Worm (Caenorhabditis elegans) whole organism, dauer: Measurements from ENCODE around the gene T28D6.6.

ENCODE experiments used
- unc-62 ChIP-seq: sonication (generic microtip); optimal IDR thresholded peaks from 2 replicates; lab custom pipeline; 2017; ENCODE audit warnings: missing biosample characterization, missing genetic modification reagents, missing genetic modification characterization

T28D6.6 gene

ce11 chrIII:11359422-11359821 is 16.5 kb upstream of the T28D6.6 start:
- no peak for TF ChIP-seq unc-62

ce11 chrIII:11358273-11358672 is 15.4 kb upstream of the T28D6.6 start:
- no peak for TF ChIP-seq unc-62

ce11 chrIII:11357418-11357817 is 14.5 kb upstream of the T28D6.6 start:
- TF ChIP-seq unc-62, result no peak

- TF ChIP-seq unc-62, result no peak
These were observed 12.9 kb upstream of the T28D6.6 start for ce11 chrIII:11355758-11356323.

- TF ChIP-seq unc-62, result no peak
These were observed 10.6 kb upstream of the T28D6.6 start for ce11 chrIII:11353499-11353898.

ce11 chrIII:11352840-11353239 is 9.9 kb upstream of the T28D6.6 start:
- TF ChIP-seq unc-62, result no peak

ce11 chrIII:11350107-11350826 is 7.4 kb upstream of the T28D6.6 start:
- TF ChIP-seq unc-62, result no peak

- TF ChIP-seq unc-62, result no peak
These were observed 3.5 kb upstream of the T28D6.6 start, which contains the start of gene T28D6.7 for ce11 chrIII:11346383-11346782. T28D6.7 (minus strand) TSS chrIII:11346483.

ce11 chrIII:11344125-11344524 is 1.2 kb upstream of the T28D6.6 start:
- TF ChIP-seq unc-62, result no peak

ce11 chrIII:11341466-11341865 is 1.4 kb downstream of the T28D6.6 start:
- no peak for TF ChIP-seq unc-62

- no peak for TF ChIP-seq unc-62
These were observed 5.3 kb downstream of the T28D6.6 start for ce11 chrIII:11337627-11338026.

- no peak for TF ChIP-seq unc-62
These were observed 6.8 kb downstream of the T28D6.6 start for ce11 chrIII:11336072-11336471.

ce11 chrIII:11334346-11334745 is 8.6 kb downstream of the T28D6.6 start:
- TF ChIP-seq unc-62, result no peak

- TF ChIP-seq unc-62, result no peak
These were observed 9.7 kb downstream of the T28D6.6 start, which contains the start of gene T28D6.5 for ce11 chrIII:11333032-11333732. T28D6.5 (plus strand) TSS chrIII:11333682.

ce11 chrIII:11332306-11332705 is 10.6 kb downstream of the T28D6.6 start:
- TF ChIP-seq unc-62, result no peak

- no peak for TF ChIP-seq unc-62
These were observed 18.8 kb downstream of the T28D6.6 start for ce11 chrIII:11324093-11324492.

- no peak for TF ChIP-seq unc-62
These were observed 24.8 kb downstream of the T28D6.6 start, which contains the start of gene teg-1 for ce11 chrIII:11318131-11318530. teg-1 (minus strand) TSS chrIII:11318231.

ce11 chrIII:11317164-11317620 is 25.7 kb downstream of the T28D6.6 start, which contains the start of gene mcm-10:
mcm-10 (plus strand) TSS chrIII:11317570.
- no peak for TF ChIP-seq unc-62
